Fruit fly (Drosophila melanogaster): ENCODE results near the gene CG3040.
A peak's percentile ranks its signal among the peaks of the same experiment; 100 is the strongest.

CG3040 gene

DNA sequence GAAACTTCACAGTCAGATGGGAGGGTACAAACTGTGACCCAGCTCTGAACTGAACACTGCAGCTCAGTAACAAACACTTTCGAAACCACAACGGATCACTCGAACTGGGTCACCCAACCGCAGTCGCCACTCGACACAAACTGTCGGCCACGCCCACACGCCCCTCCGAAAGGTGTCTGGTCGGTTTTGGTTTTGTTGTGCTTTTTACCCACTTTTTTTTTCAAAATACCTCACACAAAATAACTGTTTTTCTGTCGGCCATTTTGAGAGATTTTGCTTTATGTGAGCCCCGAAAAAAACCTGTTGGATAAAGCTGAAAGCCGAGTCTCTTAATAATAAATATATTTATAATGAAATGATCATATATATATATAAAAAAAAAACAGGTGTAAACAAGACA is 18.1 kb upstream of the CG3040 start, which contains the start of gene ogre (continued):
- TF ChIP-seq lz (GFP tag; optimal IDR thresholded peaks at IDR 0.05) = no peak
- TF ChIP-seq ss (GFP tag; optimal IDR thresholded peaks at IDR 0.05) = no peak

DNA sequence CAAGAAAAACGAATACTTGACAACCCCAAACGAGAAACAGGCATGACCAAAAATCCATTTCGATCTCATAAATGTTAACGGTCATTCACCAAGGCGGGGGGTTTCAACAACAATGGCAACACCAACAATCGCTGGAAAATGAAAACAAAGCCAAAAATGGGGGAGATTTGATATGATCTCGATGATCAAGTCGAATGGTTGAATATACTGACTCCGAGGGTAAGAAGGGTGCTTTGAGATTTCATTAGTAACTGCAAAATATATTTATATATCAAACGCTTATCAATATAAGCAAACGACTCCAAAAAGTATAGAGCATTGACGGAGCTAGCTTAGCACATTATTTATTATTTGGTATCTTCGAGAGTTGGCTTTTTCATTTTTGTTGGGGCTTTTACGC is 16.9 kb upstream of the CG3040 start:
- TF ChIP-seq CG8319 (GFP tag; optimal IDR thresholded peaks at IDR 0.05) (no peak), Sox14 (GFP tag; optimal IDR thresholded peaks at IDR 0.05) (peak; percentile 12), ss (GFP tag; optimal IDR thresholded peaks at IDR 0.05) (peak in 1 of 2 experiments; percentile 8), Sox15 (GFP tag; optimal IDR thresholded peaks at IDR 0.05) (no peak), CG16779 (tag; optimal IDR thresholded peaks at IDR 0.05) (no peak), Eip78C (GFP tag) (peak; percentile 71), Hr39 (GFP tag; optimal IDR thresholded peaks at IDR 0.05) (peak; percentile 0), achi (GFP tag; optimal IDR thresholded peaks at IDR 0.05) (no peak), CG3919 (GFP tag; optimal IDR thresholded peaks at IDR 0.05) (peak; percentile 19), Eip75B (GFP tag; optimal IDR thresholded peaks at IDR 0.05) (peak; percentile 18), eg (GFP tag; IDR thresholded peaks at IDR 0.05) (no peak), CG6792 (GFP tag; optimal IDR thresholded peaks at IDR 0.05) (no peak), CG6854 (GFP tag; optimal IDR thresholded peaks at IDR 0.05) (no peak), CG9139 (GFP tag; optimal IDR thresholded peaks at IDR 0.05) (no peak), Met (GFP tag; optimal IDR thresholded peaks at IDR 0.05) (peak; percentile 41), Gug (GFP tag; IDR thresholded peaks at IDR 0.05) (no peak), Ets21C (GFP tag; optimal IDR thresholded peaks at IDR 0.05) (no peak), lz (GFP tag; optimal IDR thresholded peaks at IDR 0.05) (peak; percentile 28), CG31627 (GFP tag; optimal IDR thresholded peaks at IDR 0.05) (no peak), pdm3 (GFP tag; optimal IDR thresholded peaks at IDR 0.05) (no peak), CG7368 (GFP tag; optimal IDR thresholded peaks at IDR 0.05) (no peak), Eip93F (GFP tag; optimal IDR thresholded peaks at IDR 0.05) (peak; percentile 7), CG6808 (GFP tag; optimal IDR thresholded peaks at IDR 0.05) (no peak), cyc (GFP tag; optimal IDR thresholded peaks at IDR 0.05) (peak; percentile 39), CG1621 (tag; optimal IDR thresholded peaks at IDR 0.05) (no peak), CG15336 (GFP tag; IDR thresholded peaks at IDR 0.05) (0 out of 2 replicates have a peak, but pooled peaks have one; percentile 11), salr (GFP tag; optimal IDR thresholded peaks at IDR 0.05) (no peak), fd85E (GFP tag; optimal IDR thresholded peaks at IDR 0.05) (no peak), fkh (GFP tag; optimal IDR thresholded peaks at IDR 0.05) (no peak), Sox102F (GFP tag; optimal IDR thresholded peaks at IDR 0.05) (peak; percentile 20), svp (GFP tag) (peak; percentile 59), CG3032 (tag; optimal IDR thresholded peaks at IDR 0.05) (no peak), esn (GFP tag; optimal IDR thresholded peaks at IDR 0.05) (peak; percentile 31), Smox (GFP tag; optimal IDR thresholded peaks at IDR 0.05) (peak; percentile 28), vri (GFP tag; optimal IDR thresholded peaks at IDR 0.05) (no peak), CG32006 (GFP tag; optimal IDR thresholded peaks at IDR 0.05) (peak; percentile 23), topi (GFP tag; optimal IDR thresholded peaks at IDR 0.05) (peak; percentile 47), CG6163 (GFP tag; IDR thresholded peaks at IDR 0.05) (no peak)

DNA sequence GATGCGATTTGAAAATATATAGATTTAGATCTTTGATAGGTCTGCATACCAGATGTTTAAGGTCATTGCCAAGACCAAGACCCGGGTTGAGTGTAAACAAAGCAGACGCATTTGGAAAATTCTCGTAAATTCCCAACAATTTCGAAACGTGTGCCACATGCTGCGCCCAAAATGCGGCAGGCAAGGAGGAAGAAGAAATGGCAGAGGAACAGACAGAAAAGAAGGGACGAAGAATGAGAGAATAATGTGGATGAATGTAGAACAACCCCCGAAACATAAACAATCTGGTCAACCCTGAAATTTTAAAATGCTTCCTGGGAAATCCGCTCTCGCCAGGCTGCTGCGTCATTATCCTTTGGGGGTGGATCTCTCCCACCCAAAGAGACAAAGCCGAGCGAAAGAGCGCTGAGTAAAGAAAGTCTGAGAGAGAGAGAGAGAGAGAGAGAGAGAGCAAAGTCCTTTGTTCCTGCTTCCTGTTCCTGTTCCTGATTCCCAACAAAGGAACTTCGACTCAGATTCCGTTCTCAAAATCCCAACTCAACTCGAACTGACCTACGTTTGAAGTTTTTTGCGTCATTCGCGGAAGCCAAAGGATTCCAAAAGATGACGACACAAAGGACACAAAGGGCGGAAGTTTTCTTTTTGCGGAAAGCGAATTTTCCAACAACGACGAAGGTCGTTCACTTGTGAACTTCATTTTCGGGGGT is 15.6 kb upstream of the CG3040 start:
- no peak for TF ChIP-seq CG11902 (GFP tag; optimal IDR thresholded peaks at IDR 0.05)
- no peak for TF ChIP-seq Sox102F (GFP tag; optimal IDR thresholded peaks at IDR 0.05)
- no peak for TF ChIP-seq topi (GFP tag; optimal IDR thresholded peaks at IDR 0.05)
- TF ChIP-seq OdsH (GFP tag; optimal IDR thresholded peaks at IDR 0.05) = no peak
- no peak for TF ChIP-seq Hr4 (GFP tag; optimal IDR thresholded peaks at IDR 0.05)
- no peak for TF ChIP-seq salr (GFP tag; optimal IDR thresholded peaks at IDR 0.05)
- no peak for TF ChIP-seq dsx (GFP tag; optimal IDR thresholded peaks at IDR 0.05; ENCODE audit: poor library complexity, severe bottlenecking)

All from whole organism, prepupa.